Worm (Caenorhabditis elegans) whole organism, L2 larva: Measurements from ENCODE around the gene F14D2.15.

Experiments used
- ama-1 ChIP-seq: fragments of 150-350 bp; optimal IDR thresholded peaks from 2 replicates; lab custom pipeline; 2018; ENCODE audit warnings: inconsistent platforms
- blmp-1 ChIP-seq: sonication (generic microtip); optimal IDR thresholded peaks from 2 replicates; lab custom pipeline; 2017; ENCODE audit warnings: missing genetic modification characterization, mild to moderate bottlenecking, missing compliant biosample characterization, antibody characterized with exemption, moderate library complexity; ENCODE audit not compliant: insufficient read depth
- dmd-4 ChIP-seq: sonication (generic microtip); optimal IDR thresholded peaks from 2 replicates; lab custom pipeline; 2017; ENCODE audit warnings: missing biosample characterization, missing genetic modification characterization
- unc-62 ChIP-seq: fragments of 150-350 bp; optimal IDR thresholded peaks from 2 replicates; lab custom pipeline; 2014; ENCODE audit warnings: missing biosample characterization, missing genetic modification reagents, missing genetic modification characterization

DNA sequence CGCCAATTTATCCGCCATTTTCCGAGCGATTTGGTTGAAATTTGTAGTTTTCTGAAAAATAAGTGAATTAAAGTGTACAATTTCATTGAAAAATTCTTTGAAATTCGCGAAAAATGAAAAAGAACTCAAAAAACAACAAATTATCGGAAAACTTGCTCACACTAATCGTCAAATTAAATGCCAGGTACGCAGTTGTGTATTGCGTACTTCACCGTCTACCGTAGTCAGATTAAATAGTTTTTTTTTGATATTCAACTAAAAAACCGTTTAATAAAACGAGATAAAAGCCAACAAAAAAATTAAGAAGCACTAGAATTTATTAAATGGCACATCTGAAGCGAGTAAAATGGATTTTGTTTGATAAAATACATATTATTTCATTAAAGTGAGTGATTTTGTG, 1.3 kb upstream of the F14D2.15 start, which contains the start of gene bath-28:
- TF ChIP-seq unc-62 (GFP tag; lab: Kevin White, UChicago) (no peak), ama-1 (no peak), blmp-1 (tag; lab: Kevin White, UChicago) (no peak), dmd-4 (tag; lab: Kevin White, UChicago) (no peak)
